Fruit fly (Drosophila melanogaster) S2 (cell line): ENCODE measurements around the gene CG5969.

Source experiments
- CG8478 ChIP-seq: fragments of >200 bp; optimal IDR thresholded peaks from 2 replicates; lab custom pipeline; 2018
- CTCF ChIP-seq, 2 experiments: fragments of >200 bp; optimal IDR thresholded peaks; 2 replicates each; lab custom pipeline; 2018

DNA sequence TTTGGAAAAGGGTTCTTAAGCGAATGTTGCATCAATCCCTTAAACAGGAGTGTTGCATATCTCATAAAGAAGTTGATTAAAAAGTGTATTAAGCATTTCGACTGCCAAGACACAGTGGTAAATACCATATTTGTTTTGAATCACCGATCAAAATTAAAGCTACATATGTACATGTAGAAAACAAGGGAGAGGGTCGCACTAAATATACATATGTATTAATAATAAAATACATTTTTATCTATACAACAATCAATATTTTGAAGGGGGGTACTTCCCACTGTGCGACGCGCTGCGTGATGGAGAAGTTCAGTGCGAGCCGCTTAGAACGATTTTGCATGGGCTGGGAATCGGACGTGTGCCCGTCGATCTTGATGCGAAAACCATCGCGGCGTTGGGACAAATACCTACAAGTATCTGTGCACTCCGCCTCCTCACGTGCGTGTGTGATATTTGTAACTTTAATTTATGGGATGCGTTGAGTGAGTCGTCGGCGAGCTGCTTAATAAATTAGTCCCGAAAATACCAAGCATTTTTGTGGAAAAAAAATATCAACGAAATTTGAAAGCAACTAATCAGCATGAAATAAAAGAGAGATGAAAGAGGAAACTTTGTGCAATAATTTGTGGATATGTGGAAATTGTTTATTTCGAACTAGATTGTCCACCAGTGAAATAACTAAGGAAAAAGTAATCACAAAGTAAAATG lies 28.6 kb upstream of the CG5969 start:
- TF ChIP-seq CG8478 (lab: Kevin White, UChicago) (no peak), CTCF (optimal IDR thresholded peaks at IDR 0.05; lab: Kevin White, UChicago) (no peak)
